Worm (Caenorhabditis elegans) whole organism, mixed stage, embryonic: ENCODE measurements around the gene ins-8.

Source experiments
- ceh-43 ChIP-seq: fragments of 200-800 bp; sonication (Bioruptor generic); optimal IDR thresholded peaks from 2 replicates; lab custom pipeline; 2018; ENCODE audit warnings: mild to moderate bottlenecking, missing genetic modification characterization, moderate library complexity, missing compliant biosample characterization
- mab-5 ChIP-seq: fragments of 150-350 bp; optimal IDR thresholded peaks from 2 replicates; lab custom pipeline; 2014; ENCODE audit warnings: missing biosample characterization, missing genetic modification characterization
- pha-4 ChIP-seq: fragments of 150-350 bp; optimal IDR thresholded peaks from 2 replicates; lab custom pipeline; 2018; ENCODE audit warnings: missing biosample characterization, missing genetic modification reagents, missing genetic modification characterization
- snpc-4 ChIP-seq: fragments of 150-350 bp; optimal IDR thresholded peaks from 2 replicates; lab custom pipeline; 2014; ENCODE audit warnings: missing biosample characterization, missing genetic modification characterization
- sptf-1 ChIP-seq: sonication (generic microtip); optimal IDR thresholded peaks from 2 replicates; lab custom pipeline; 2017; ENCODE audit warnings: mild to moderate bottlenecking, missing genetic modification characterization, moderate library complexity, missing compliant biosample characterization

ce11 chrIV:9634848-9635247 is 45.9 kb downstream of the ins-8 start, which contains the start of gene mca-1:
- no peak for TF ChIP-seq mab-5
- TF ChIP-seq snpc-4 (tag; lab: Kevin White, UChicago), result no peak
- no peak for TF ChIP-seq pha-4
- TF ChIP-seq ceh-43 (GFP tag; lab: Kevin White, UChicago), result no peak
- no peak for TF ChIP-seq sptf-1 (tag; lab: Kevin White, UChicago)
